Worm (Caenorhabditis elegans): ENCODE data around the gene clec-184.

clec-184 gene

DNA sequence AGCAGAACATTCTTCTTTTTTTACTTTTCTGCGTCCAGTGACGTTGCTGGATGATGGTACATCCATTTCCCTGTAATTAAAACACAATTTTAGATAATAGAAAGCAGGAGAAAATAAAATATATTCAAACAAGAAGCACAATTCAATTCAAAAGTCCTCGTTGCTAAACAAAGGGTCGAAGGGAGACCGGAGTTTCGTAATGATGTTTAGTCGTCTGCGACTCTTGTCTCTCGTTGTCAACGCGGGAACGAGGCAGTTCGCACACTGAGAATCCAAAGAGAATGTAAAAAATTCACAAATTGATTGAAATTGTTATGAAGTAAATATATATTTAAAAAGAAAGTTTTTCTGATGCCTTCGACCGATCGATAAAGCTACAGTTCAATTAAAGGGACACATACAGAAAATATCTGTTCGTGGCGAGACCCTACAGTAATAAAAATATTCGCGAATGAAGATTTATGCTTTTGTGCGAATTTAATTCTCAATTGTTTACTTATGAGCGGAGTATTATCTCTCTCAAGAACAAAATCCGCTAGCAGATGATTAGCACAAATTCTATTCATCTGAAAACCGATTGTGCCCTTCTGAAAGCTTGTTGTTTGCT lies 18.9 kb downstream of the clec-184 start, which contains the start of gene dpy-26:
Gene dpy-26 (minus strand): TSS at position 111 of the 607 bp plus-strand sequence.
- TF ChIP-seq zag-1 (tag; optimal IDR thresholded peaks at IDR 0.05) (no peak), isw-1 (GFP tag; IDR thresholded peaks at IDR 0.05) (no peak), elt-2 (tag; optimal IDR thresholded peaks at IDR 0.05) (no peak), dpl-1 (GFP tag; optimal IDR thresholded peaks at IDR 0.05) (peak; percentile 51 to 73 (median 62)), lin-15B (tag; optimal IDR thresholded peaks at IDR 0.05) (no peak), dsc-1 (tag; optimal IDR thresholded peaks at IDR 0.05) (no peak), C16A3.4 (tag; optimal IDR thresholded peaks at IDR 0.05) (peak; percentile 5), F16B12.6 (tag; optimal IDR thresholded peaks at IDR 0.05) (peak; percentile 12), sup-37 (GFP tag; optimal IDR thresholded peaks at IDR 0.05) (no peak), nhr-20 (tag; optimal IDR thresholded peaks at IDR 0.05) (peak; percentile 33), lsy-2 (tag; optimal IDR thresholded peaks at IDR 0.05) (peak; percentile 66 to 83), nhr-90 (tag; optimal IDR thresholded peaks at IDR 0.05; ENCODE audit: poor library complexity) (no peak), nhr-237 (tag; optimal IDR thresholded peaks at IDR 0.05) (no peak), ces-1 (GFP tag; optimal IDR thresholded peaks at IDR 0.05) (no peak), unc-30 (tag; optimal IDR thresholded peaks at IDR 0.05) (no peak), fos-1 (tag; optimal IDR thresholded peaks at IDR 0.05) (no peak), blmp-1 (tag; optimal IDR thresholded peaks at IDR 0.05) (no peak), nhr-84 (tag; optimal IDR thresholded peaks at IDR 0.05) (no peak), nhr-12 (tag; optimal IDR thresholded peaks at IDR 0.05) (no peak), nhr-76 (tag; optimal IDR thresholded peaks at IDR 0.05) (no peak), mab-9 (GFP tag; IDR thresholded peaks at IDR 0.05) (no peak), jun-1 (tag; optimal IDR thresholded peaks at IDR 0.05) (no peak), swsn-7 (tag; optimal IDR thresholded peaks at IDR 0.05) (peak; percentile 26), skn-1 (tag; optimal IDR thresholded peaks at IDR 0.05) (peak; percentile 56), unc-130 (tag; optimal IDR thresholded peaks at IDR 0.05) (no peak), tbx-2 (tag; optimal IDR thresholded peaks at IDR 0.05) (no peak), nhr-11 (tag; optimal IDR thresholded peaks at IDR 0.05) (no peak), xbp-1 (tag; optimal IDR thresholded peaks at IDR 0.05) (peak; percentile 33), unc-86 (tag; optimal IDR thresholded peaks at IDR 0.05) (no peak), hpl-2 (GFP tag; optimal IDR thresholded peaks at IDR 0.05) (no peak), ceh-88 (GFP tag; IDR thresholded peaks at IDR 0.05) (no peak), fkh-4 (tag; optimal IDR thresholded peaks at IDR 0.05; ENCODE audit: borderline replicate concordance) (no peak), vab-15 (tag; optimal IDR thresholded peaks at IDR 0.05) (no peak), alr-1 (tag; optimal IDR thresholded peaks at IDR 0.05; ENCODE audit: borderline replicate concordance) (no peak), pag-3 (tag; optimal IDR thresholded peaks at IDR 0.05; ENCODE audit: borderline replicate concordance, insufficient read depth) (no peak), egl-27 (tag; optimal IDR thresholded peaks at IDR 0.05) (no peak), fkh-8 (tag; optimal IDR thresholded peaks at IDR 0.05) (no peak), ceh-90 (tag; optimal IDR thresholded peaks at IDR 0.05) (no peak), nhr-28 (tag; optimal IDR thresholded peaks at IDR 0.05) (no peak), irx-1 (tag; optimal IDR thresholded peaks at IDR 0.05) (no peak), grh-1 (GFP tag; IDR thresholded peaks at IDR 0.05) (no peak), snu-23 (GFP tag; optimal IDR thresholded peaks at IDR 0.05) (peak; percentile 60), ztf-4 (tag; optimal IDR thresholded peaks at IDR 0.05) (no peak), efl-1 (optimal IDR thresholded peaks at IDR 0.05) (peak; percentile 73 to 77), efl-1 (GFP tag; optimal IDR thresholded peaks at IDR 0.05 in 1 of 2) (peak; percentile 58 to 92), nhr-85 (tag) (peak; percentile 65), sox-4 (tag; optimal IDR thresholded peaks at IDR 0.05) (no peak), aly-2 (tag; optimal IDR thresholded peaks at IDR 0.05) (peak; percentile 8), efl-3 (GFP tag; optimal IDR thresholded peaks at IDR 0.05) (no peak), C34B4.2 (tag; optimal IDR thresholded peaks at IDR 0.05) (no peak), pqm-1 (tag; optimal IDR thresholded peaks at IDR 0.05) (no peak), nhr-71 (tag; optimal IDR thresholded peaks at IDR 0.05) (no peak), mdl-1 (tag; optimal IDR thresholded peaks at IDR 0.05) (no peak), C04F5.9 (tag; optimal IDR thresholded peaks at IDR 0.05) (no peak)
